Fruit fly (Drosophila melanogaster): ENCODE data around the gene CG9588.
A peak's percentile ranks its signal among the peaks of the same experiment; 100 is the strongest.

CG9588 gene

dm6 chr3R:13676137-13677086 lies at the start of gene CG9588, which contains the start of gene Lkb1:
CG9588 (minus strand) TSS chr3R:13676681.
Lkb1 (plus strand) TSS chr3R:13676549.
- TF ChIP-seq NfI (GFP tag; optimal IDR thresholded peaks at IDR 0.05) (peak; percentile 38), Spps (tag; optimal IDR thresholded peaks at IDR 0.05) (no peak), tup (GFP tag; optimal IDR thresholded peaks at IDR 0.05) (peak; percentile 3), CG15514 (GFP tag; optimal IDR thresholded peaks at IDR 0.05) (peak; percentile 59), sima (GFP tag; optimal IDR thresholded peaks at IDR 0.05) (no peak), dm (GFP tag; optimal IDR thresholded peaks at IDR 0.05) (peak; percentile 13), CG9797 (GFP tag; optimal IDR thresholded peaks at IDR 0.05) (peak; percentile 79), Gsc (GFP tag; IDR thresholded peaks at IDR 0.05) (peak; percentile 56), CG16815 (GFP tag; optimal IDR thresholded peaks at IDR 0.05) (peak; percentile 57), Bteb2 (GFP tag; optimal IDR thresholded peaks at IDR 0.05) (no peak), lola (GFP tag; optimal IDR thresholded peaks at IDR 0.05) (peak in 1 of 3 experiments; percentile 20), CG3847 (GFP tag; IDR thresholded peaks at IDR 0.05) (peak; percentile 54), CG13424 (tag; optimal IDR thresholded peaks at IDR 0.05) (peak; percentile 0), Camta (GFP tag; optimal IDR thresholded peaks at IDR 0.05) (peak; percentile 12), zf30C (GFP tag; optimal IDR thresholded peaks at IDR 0.05) (no peak), HLH4C (GFP tag; IDR thresholded peaks at IDR 0.05; ENCODE audit: partially characterized antibody) (no peak), pan (optimal IDR thresholded peaks at IDR 0.05) (no peak), pan (GFP tag; optimal IDR thresholded peaks at IDR 0.05 in 1 of 2, IDR thresholded peaks at IDR 0.05 in 1 of 2) (peak in 1 of 2 experiments; percentile 86), ERR (GFP tag; optimal IDR thresholded peaks at IDR 0.05) (peak; percentile 17), Elba2 (GFP tag; optimal IDR thresholded peaks at IDR 0.05) (no peak), cwo (GFP tag; optimal IDR thresholded peaks at IDR 0.05) (peak; percentile 33), kay (GFP tag; optimal IDR thresholded peaks at IDR 0.05) (peak; percentile 11), CG17612 (GFP tag; IDR thresholded peaks at IDR 0.05) (peak; percentile 47; the same call in 1 of the 2 replicates), Hr78 (GFP tag; optimal IDR thresholded peaks at IDR 0.05) (no peak), CG10321 (GFP tag; IDR thresholded peaks at IDR 0.05) (peak; percentile 40; the same call in 1 of the 2 replicates), Rfx (GFP tag; IDR thresholded peaks at IDR 0.05) (peak; percentile 85), CG7839 (tag; optimal IDR thresholded peaks at IDR 0.05) (peak; percentile 39), CG43689 (GFP tag; IDR thresholded peaks at IDR 0.05) (peak; percentile 55), CG31441 (GFP tag; IDR thresholded peaks at IDR 0.05) (no peak), CG17186 (GFP tag; optimal IDR thresholded peaks at IDR 0.05) (no peak), dan (GFP tag; IDR thresholded peaks at IDR 0.05) (0 out of 2 replicates have a peak, but pooled peaks have one; percentile 42), stc (GFP tag; IDR thresholded peaks at IDR 0.05) (no peak), usp (GFP tag; optimal IDR thresholded peaks at IDR 0.05) (no peak), jing (GFP tag; optimal IDR thresholded peaks at IDR 0.05) (peak; percentile 27), phol (tag; optimal IDR thresholded peaks at IDR 0.05) (peak; percentile 16), Trl (optimal IDR thresholded peaks at IDR 0.05) (no peak), Trl (GFP tag; optimal IDR thresholded peaks at IDR 0.05) (peak; percentile 3), CG5953 (GFP tag; IDR thresholded peaks at IDR 0.05) (peak; percentile 77), corto (GFP tag; optimal IDR thresholded peaks at IDR 0.05) (no peak), sens (GFP tag) (peak; percentile 89), slbo (GFP tag; IDR thresholded peaks at IDR 0.05) (peak; percentile 90), Xrp1 (GFP tag; IDR thresholded peaks at IDR 0.05) (peak; percentile 84), Scr (GFP tag; IDR thresholded peaks at IDR 0.05; ENCODE audit: partially characterized antibody) (peak; percentile 19; the same call in 1 of the 2 replicates), CG6765 (GFP tag; optimal IDR thresholded peaks at IDR 0.05) (no peak), D19A (tag; optimal IDR thresholded peaks at IDR 0.05) (peak; percentile 71), run (tag; optimal IDR thresholded peaks at IDR 0.05) (no peak), Eip74EF (GFP tag; optimal IDR thresholded peaks at IDR 0.05) (no peak), CG13775 (GFP tag; optimal IDR thresholded peaks at IDR 0.05) (peak; percentile 38)
